Fruit fly (Drosophila melanogaster): ENCODE measurements around the gene dgt1.

dm6 chr3R:29838751-29839150, 18.5 kb downstream of the dgt1 start:
- TF ChIP-seq Hr4 (GFP tag; optimal IDR thresholded peaks at IDR 0.05) (no peak), CG16779 (tag; optimal IDR thresholded peaks at IDR 0.05) (no peak), CG6163 (GFP tag; IDR thresholded peaks at IDR 0.05) (0 out of 3 replicates have a peak, but pooled peaks have one; percentile 13), CG8319 (GFP tag; optimal IDR thresholded peaks at IDR 0.05) (no peak), CG6792 (GFP tag; optimal IDR thresholded peaks at IDR 0.05) (no peak), fkh (GFP tag; optimal IDR thresholded peaks at IDR 0.05) (no peak), OdsH (GFP tag; optimal IDR thresholded peaks at IDR 0.05) (peak; percentile 31), CG6854 (GFP tag; optimal IDR thresholded peaks at IDR 0.05) (no peak), ss (GFP tag; optimal IDR thresholded peaks at IDR 0.05) (peak in 1 of 2 experiments; percentile 48), CG8632 (GFP tag; optimal IDR thresholded peaks at IDR 0.05) (no peak)

Data from whole organism, prepupa.